Worm (Caenorhabditis elegans) whole organism, L1 larva: ENCODE measurements around the gene msd-4.
A peak's percentile ranks its signal among the peaks of the same experiment; 100 is the strongest.

Experiments
- C04F5.9 ChIP-seq: sonication (generic microtip); optimal IDR thresholded peaks from 2 replicates; lab custom pipeline; 2016; ENCODE audit warnings: missing genetic modification characterization, missing compliant biosample characterization
- C34B4.2 ChIP-seq: sonication (generic microtip); optimal IDR thresholded peaks from 2 replicates; lab custom pipeline; 2017; ENCODE audit warnings: mild to moderate bottlenecking, missing genetic modification characterization, missing compliant biosample characterization
- F16B12.6 ChIP-seq: fragments of 150-350 bp; optimal IDR thresholded peaks from 2 replicates; lab custom pipeline; 2014; ENCODE audit warnings: missing biosample characterization, missing genetic modification characterization
- Y116A8C.19 ChIP-seq: sonication (generic microtip); optimal IDR thresholded peaks from 2 replicates; lab custom pipeline; 2016; ENCODE audit warnings: missing compliant biosample characterization, missing genetic modification characterization, borderline replicate concordance
- alr-1 ChIP-seq: fragments of 200-800 bp; sonication (Bioruptor generic); optimal IDR thresholded peaks from 2 replicates; lab custom pipeline; 2018; ENCODE audit warnings: borderline replicate concordance, mild to moderate bottlenecking, missing genetic modification characterization, missing compliant biosample characterization
- blmp-1 ChIP-seq: fragments of 150-350 bp; optimal IDR thresholded peaks from 2 replicates; lab custom pipeline; 2014; ENCODE audit warnings: missing biosample characterization, missing genetic modification characterization
- ceh-8 ChIP-seq: fragments of 200-800 bp; sonication (Bioruptor generic); optimal IDR thresholded peaks from 2 replicates; lab custom pipeline; 2018; ENCODE audit warnings: mild to moderate bottlenecking, missing genetic modification characterization, moderate library complexity, missing compliant biosample characterization
- ceh-82 ChIP-seq, 3 experiments: fragments of 150-350 bp in 1 of 3; sonication (generic microtip) in 2 of 3; optimal IDR thresholded peaks; 2 replicates each; lab custom pipeline; 2014 to 2017; ENCODE audit warnings: missing biosample characterization in 3 of 3, missing genetic modification characterization in 3 of 3
- dpl-1 ChIP-seq, 3 experiments: fragments of 150-350 bp in 2 of 3; sonication (generic microtip) in 1 of 3; optimal IDR thresholded peaks; 2 replicates each; lab custom pipeline; 2014 to 2017; ENCODE audit warnings: missing biosample characterization in 3 of 3, missing genetic modification characterization in 3 of 3, missing genetic modification reagents in 3 of 3
- dsc-1 ChIP-seq: sonication (generic microtip); optimal IDR thresholded peaks from 2 replicates; lab custom pipeline; 2016; ENCODE audit warnings: mild to moderate bottlenecking, missing genetic modification characterization, missing compliant biosample characterization
- efl-1 ChIP-seq, 4 experiments: fragments of 150-350 bp; optimal IDR thresholded peaks in 3 of 4; peaks in 1 of 4; 1 replicate in 1 of 4; 2 replicates in 3 of 4; lab custom pipeline; 2014; ENCODE audit warnings: missing biosample characterization in 2 of 4, missing genetic modification characterization in 2 of 4, missing genetic modification reagents in 2 of 4
- egl-13 ChIP-seq: sonication (generic microtip); optimal IDR thresholded peaks from 2 replicates; lab custom pipeline; 2016; ENCODE audit warnings: missing genotype, missing genetic modification reagents, missing genetic modification characterization, missing compliant biosample characterization
- elt-2 ChIP-seq: sonication (generic microtip); optimal IDR thresholded peaks from 2 replicates; lab custom pipeline; 2016; ENCODE audit warnings: missing genetic modification characterization, mild to moderate bottlenecking, inconsistent platforms, missing compliant biosample characterization, missing genetic modification reagents
- elt-3 ChIP-seq, 6 experiments: fragments of 150-350 bp in 1 of 6; sonication (generic microtip); optimal IDR thresholded peaks; 2 replicates each; lab custom pipeline; 2017 to 2018; ENCODE audit warnings: missing biosample characterization in 6 of 6, missing genetic modification characterization in 6 of 6, inconsistent platforms in 1 of 6
- fkh-10 ChIP-seq: sonication (generic microtip); optimal IDR thresholded peaks from 2 replicates; lab custom pipeline; 2017; ENCODE audit warnings: missing biosample characterization, missing genetic modification reagents, missing genetic modification characterization
- fkh-4 ChIP-seq: sonication (generic microtip); optimal IDR thresholded peaks from 2 replicates; lab custom pipeline; 2016; ENCODE audit warnings: missing compliant biosample characterization, missing genetic modification characterization, borderline replicate concordance
- fkh-8 ChIP-seq: sonication (generic microtip); optimal IDR thresholded peaks from 2 replicates; lab custom pipeline; 2016; ENCODE audit warnings: mild to moderate bottlenecking, missing genetic modification characterization, missing compliant biosample characterization
- irx-1 ChIP-seq: sonication (generic microtip); optimal IDR thresholded peaks from 2 replicates; lab custom pipeline; 2016; ENCODE audit warnings: missing genetic modification characterization, missing compliant biosample characterization
- lin-14 ChIP-seq: fragments of 200-800 bp; sonication (Bioruptor generic); optimal IDR thresholded peaks from 2 replicates; lab custom pipeline; 2018; ENCODE audit warnings: mild to moderate bottlenecking, missing genetic modification characterization, moderate library complexity, missing compliant biosample characterization
- lin-15B ChIP-seq: fragments of 150-350 bp; sonication (generic microtip); optimal IDR thresholded peaks from 3 replicates; lab custom pipeline; 2014; ENCODE audit warnings: missing biosample characterization, missing genetic modification characterization
- lin-35 ChIP-seq, 2 experiments: fragments of 150-350 bp; optimal IDR thresholded peaks; 2 replicates each; lab custom pipeline; 2014; ENCODE audit warnings: missing biosample characterization in 2 of 2, missing genetic modification characterization in 2 of 2, missing genetic modification reagents in 2 of 2
- lin-39 ChIP-seq: fragments of 150-350 bp; optimal IDR thresholded peaks from 2 replicates; lab custom pipeline; 2014; ENCODE audit warnings: missing biosample characterization, missing genetic modification reagents, missing genetic modification characterization
- lir-3 ChIP-seq: sonication (generic microtip); optimal IDR thresholded peaks from 2 replicates; lab custom pipeline; 2016; ENCODE audit warnings: mild to moderate bottlenecking, missing genetic modification characterization, moderate library complexity, missing compliant biosample characterization; ENCODE audit not compliant: poor library complexity
- lsy-2 ChIP-seq, 2 experiments: fragments of 150-350 bp; optimal IDR thresholded peaks; 2 replicates each; lab custom pipeline; 2014; ENCODE audit warnings: missing biosample characterization in 2 of 2, missing genetic modification characterization in 2 of 2
- mef-2 ChIP-seq: fragments of 150-350 bp; optimal IDR thresholded peaks from 2 replicates; lab custom pipeline; 2014; ENCODE audit warnings: missing biosample characterization, missing genetic modification characterization
- mep-1 ChIP-seq: fragments of 150-350 bp; optimal IDR thresholded peaks from 2 replicates; lab custom pipeline; 2014; ENCODE audit warnings: missing biosample characterization, missing genetic modification characterization
- nhr-11 ChIP-seq: fragments of 150-350 bp; optimal IDR thresholded peaks from 2 replicates; lab custom pipeline; 2014; ENCODE audit warnings: missing biosample characterization, missing genetic modification characterization
- nhr-12 ChIP-seq: sonication (generic microtip); optimal IDR thresholded peaks from 2 replicates; lab custom pipeline; 2017; ENCODE audit warnings: missing biosample characterization, missing genetic modification characterization
- nhr-20 ChIP-seq: sonication (generic microtip); optimal IDR thresholded peaks from 2 replicates; lab custom pipeline; 2016; ENCODE audit warnings: mild to moderate bottlenecking, missing genetic modification characterization, missing compliant biosample characterization
- nhr-237 ChIP-seq: fragments of 150-350 bp; optimal IDR thresholded peaks from 2 replicates; lab custom pipeline; 2014; ENCODE audit warnings: missing biosample characterization, missing genetic modification characterization
- nhr-47 ChIP-seq: sonication (generic microtip); optimal IDR thresholded peaks from 2 replicates; lab custom pipeline; 2016; ENCODE audit warnings: mild to moderate bottlenecking, missing genetic modification characterization, moderate library complexity, missing compliant biosample characterization
- nhr-71 ChIP-seq: sonication (generic microtip); optimal IDR thresholded peaks from 2 replicates; lab custom pipeline; 2016; ENCODE audit warnings: mild to moderate bottlenecking, missing genetic modification characterization, moderate library complexity, missing compliant biosample characterization
- nhr-84 ChIP-seq: sonication (generic microtip); optimal IDR thresholded peaks from 2 replicates; lab custom pipeline; 2017; ENCODE audit warnings: missing biosample characterization, missing genetic modification characterization
- nhr-85 ChIP-seq: sonication (generic microtip); peaks from one replicate; lab custom pipeline; 2016; ENCODE audit warnings: missing genetic modification characterization, inconsistent platforms, missing compliant biosample characterization
- nhr-90 ChIP-seq: sonication (generic microtip); optimal IDR thresholded peaks from 2 replicates; lab custom pipeline; 2016; ENCODE audit warnings: mild to moderate bottlenecking, missing genetic modification characterization, missing compliant biosample characterization; ENCODE audit not compliant: poor library complexity
- pax-3 ChIP-seq: fragments of 200-800 bp; sonication (Bioruptor generic); optimal IDR thresholded peaks from 2 replicates; lab custom pipeline; 2018; ENCODE audit warnings: mild to moderate bottlenecking, missing genetic modification characterization, moderate library complexity, missing compliant biosample characterization
- rnt-1 ChIP-seq: sonication (generic microtip); optimal IDR thresholded peaks from 2 replicates; lab custom pipeline; 2016; ENCODE audit warnings: mild to moderate bottlenecking, missing genetic modification characterization, moderate library complexity, missing compliant biosample characterization
- snpc-4 ChIP-seq: fragments of 150-350 bp; optimal IDR thresholded peaks from 2 replicates; lab custom pipeline; 2014; ENCODE audit warnings: missing biosample characterization, missing genetic modification characterization
- snu-23 ChIP-seq: sonication (generic microtip); optimal IDR thresholded peaks from 2 replicates; lab custom pipeline; 2016; ENCODE audit warnings: missing genetic modification characterization, missing compliant biosample characterization
- sox-4 ChIP-seq: sonication (generic microtip); optimal IDR thresholded peaks from 2 replicates; lab custom pipeline; 2016; ENCODE audit warnings: missing genetic modification characterization, missing compliant biosample characterization
- swsn-7 ChIP-seq: sonication (generic microtip); optimal IDR thresholded peaks from 2 replicates; lab custom pipeline; 2016; ENCODE audit warnings: missing genetic modification characterization, missing compliant biosample characterization
- unc-30 ChIP-seq: sonication (generic microtip); optimal IDR thresholded peaks from 2 replicates; lab custom pipeline; 2017; ENCODE audit warnings: missing biosample characterization, missing genetic modification characterization
- unc-62 ChIP-seq: fragments of 150-350 bp; optimal IDR thresholded peaks from 2 replicates; lab custom pipeline; 2014; ENCODE audit warnings: missing biosample characterization, missing genetic modification reagents, missing genetic modification characterization
- unc-86 ChIP-seq: sonication (generic microtip); optimal IDR thresholded peaks from 2 replicates; lab custom pipeline; 2016; ENCODE audit warnings: missing genetic modification characterization, missing compliant biosample characterization
- unc-98 ChIP-seq: fragments of 200-800 bp; sonication (Bioruptor generic); IDR thresholded peaks from 2 replicates; pipeline ENCODE4 v1.3.6; 2022; ENCODE audit warnings: missing genetic modification characterization, missing compliant biosample characterization
- xbp-1 ChIP-seq: sonication (generic microtip); optimal IDR thresholded peaks from 2 replicates; lab custom pipeline; 2016; ENCODE audit warnings: missing genetic modification characterization, missing compliant biosample characterization
- zag-1 ChIP-seq: fragments of 150-350 bp; optimal IDR thresholded peaks from 2 replicates; lab custom pipeline; 2014; ENCODE audit warnings: missing biosample characterization, missing genetic modification characterization
- ztf-11 ChIP-seq, 2 experiments: sonication (generic microtip); optimal IDR thresholded peaks; 2 replicates each; lab custom pipeline; 2016 to 2017; ENCODE audit warnings: missing genetic modification characterization in 2 of 2, missing biosample characterization in 1 of 2, missing compliant biosample characterization in 1 of 2

Gene msd-4

ce11 chrIII:4906365-4906764 lies 37.8 kb upstream of the msd-4 start:
- TF ChIP-seq elt-2 (tag; lab: Kevin White, UChicago) (peak; percentile 32), alr-1 (no peak), lin-35 (GFP tag; optimal IDR thresholded peaks at IDR 0.05; lab: Kevin White, UChicago) (no peak), blmp-1 (tag; lab: Kevin White, UChicago) (peak; percentile 63), unc-62 (no peak), nhr-237 (tag; lab: Kevin White, UChicago) (no peak), lin-14 (GFP tag; lab: Kevin White, UChicago) (peak; percentile 16), dsc-1 (no peak), efl-1 (optimal IDR thresholded peaks at IDR 0.05; lab: Kevin White, UChicago) (no peak), efl-1 (GFP tag; optimal IDR thresholded peaks at IDR 0.05 in 1 of 2; lab: Kevin White, UChicago) (no peak), nhr-85 (tag; lab: Kevin White, UChicago) (peak; percentile 8), nhr-20 (tag; lab: Kevin White, UChicago) (no peak), elt-3 (tag; optimal IDR thresholded peaks at IDR 0.05; lab: Kevin White, UChicago) (peak in 1 of 6 experiments; percentile 51)

DNA sequence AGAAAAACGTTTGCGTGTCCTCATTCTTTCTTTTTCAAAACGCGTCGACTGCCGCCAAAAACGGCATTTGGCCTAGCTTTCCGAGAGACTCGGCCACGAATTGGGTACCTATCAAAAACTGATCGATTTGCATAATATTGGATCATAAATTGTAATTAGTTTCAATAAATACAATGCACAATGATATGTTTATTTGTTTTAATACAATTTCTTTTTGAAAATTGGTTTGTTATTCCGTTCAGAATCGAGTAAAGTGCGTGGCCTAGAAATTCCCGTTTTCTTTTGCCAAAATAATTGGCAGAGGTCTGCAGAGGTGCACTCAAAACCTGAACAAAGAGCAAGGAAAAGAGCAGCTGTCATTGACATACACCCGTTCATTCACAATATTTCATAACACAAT lies 36.9 kb upstream of the msd-4 start, which contains the start of gene F26F4.8:
Gene F26F4.8, minus strand, starts transcription at position 69 of the 400 bp plus-strand sequence.
- TF ChIP-seq nhr-47 (tag; lab: Kevin White, UChicago) (peak; percentile 66), fkh-8 (tag; lab: Kevin White, UChicago) (peak; percentile 57), nhr-237 (tag; lab: Kevin White, UChicago) (no peak), nhr-12 (tag; lab: Kevin White, UChicago) (no peak), pax-3 (peak; percentile 69), elt-3 (tag; optimal IDR thresholded peaks at IDR 0.05; lab: Kevin White, UChicago) (no peak), egl-13 (peak; percentile 61), F16B12.6 (no peak), unc-30 (tag; lab: Kevin White, UChicago) (no peak), swsn-7 (tag; lab: Kevin White, UChicago) (peak; percentile 19), dsc-1 (peak; percentile 53), efl-1 (optimal IDR thresholded peaks at IDR 0.05; lab: Kevin White, UChicago) (peak; percentile 61 to 76), efl-1 (GFP tag; optimal IDR thresholded peaks at IDR 0.05 in 1 of 2; lab: Kevin White, UChicago) (peak; percentile 84 to 98), nhr-71 (peak; percentile 68), nhr-11 (no peak), ceh-8 (GFP tag; lab: Kevin White, UChicago) (no peak), lir-3 (peak; percentile 82), lin-15B (peak; percentile 30), nhr-20 (tag; lab: Kevin White, UChicago) (peak; percentile 46), ztf-11 (tag; optimal IDR thresholded peaks at IDR 0.05; lab: Kevin White, UChicago) (peak in 1 of 2 experiments; percentile 68), elt-2 (tag; lab: Kevin White, UChicago) (no peak), irx-1 (tag; lab: Kevin White, UChicago) (peak; percentile 88), xbp-1 (tag; lab: Kevin White, UChicago) (no peak), mef-2 (tag; lab: Kevin White, UChicago) (no peak), snu-23 (GFP tag; lab: Kevin White, UChicago) (peak; percentile 26), unc-86 (tag; lab: Kevin White, UChicago) (peak; percentile 26), fkh-10 (GFP tag; lab: Kevin White, UChicago) (no peak), nhr-90 (peak; percentile 63), lin-35 (GFP tag; optimal IDR thresholded peaks at IDR 0.05; lab: Kevin White, UChicago) (peak; percentile 77 to 83), sox-4 (tag; lab: Kevin White, UChicago) (peak; percentile 46), snpc-4 (tag; lab: Kevin White, UChicago) (peak; percentile 16), nhr-84 (tag; lab: Kevin White, UChicago) (no peak), dpl-1 (GFP tag; optimal IDR thresholded peaks at IDR 0.05; lab: Kevin White, UChicago) (peak; percentile 52 to 84 (median 73)), ceh-82 (tag; optimal IDR thresholded peaks at IDR 0.05; lab: Kevin White, UChicago) (no peak), nhr-85 (tag; lab: Kevin White, UChicago) (peak; percentile 69), mep-1 (tag; lab: Kevin White, UChicago) (peak; percentile 39), lin-14 (GFP tag; lab: Kevin White, UChicago) (peak; percentile 64), rnt-1 (peak; percentile 59), unc-98 (GFP tag; lab: Robert Waterston, UW) (peak; percentile 65), zag-1 (no peak), C34B4.2 (tag; lab: Kevin White, UChicago) (no peak), C04F5.9 (peak; percentile 59), lin-39 (no peak), Y116A8C.19 (tag; lab: Kevin White, UChicago) (peak; percentile 5), fkh-4 (peak; percentile 88), lsy-2 (tag; optimal IDR thresholded peaks at IDR 0.05; lab: Kevin White, UChicago) (peak; percentile 35 to 51)
